Fruit fly (Drosophila melanogaster): Measurements from ENCODE around the gene CG17378.

DNA sequence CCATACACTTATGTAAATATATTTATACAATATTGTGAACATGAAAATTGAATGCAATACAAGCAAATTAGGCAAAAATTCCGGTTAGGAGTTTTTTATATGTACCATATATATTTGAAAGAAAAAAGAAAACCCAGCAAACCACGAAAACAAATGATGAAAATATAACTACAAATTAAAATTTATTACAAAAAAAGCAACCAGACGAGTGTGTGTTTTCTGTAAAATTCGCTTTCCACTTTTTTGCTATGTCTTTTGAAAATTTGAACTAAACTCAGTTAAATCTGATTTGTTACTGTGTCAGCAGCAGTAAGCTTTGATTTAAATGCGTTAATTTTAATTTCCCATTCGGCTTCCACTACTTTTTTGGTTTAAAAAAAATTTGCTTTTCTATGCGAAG, 41.3 kb upstream of the CG17378 start, which contains the start of gene TTLL3B:
- TF ChIP-seq jing (GFP tag; optimal IDR thresholded peaks at IDR 0.05), result no peak
- no peak for TF ChIP-seq cad (GFP tag; optimal IDR thresholded peaks at IDR 0.05)
